Fruit fly (Drosophila melanogaster): ENCODE results near the gene Sirup.
A peak's percentile ranks its signal among the peaks of the same experiment; 100 is the strongest.

- no peak for TF ChIP-seq CG8478 (optimal IDR thresholded peaks at IDR 0.05)
- peak; percentile 76 to 89 for TF ChIP-seq CTCF (optimal IDR thresholded peaks at IDR 0.05)
Measured at dm6 chr2L:7953371-7954017, 45.2 kb upstream of the Sirup start.
